Worm (Caenorhabditis elegans) whole organism, mixed stage, embryonic: Measurements from ENCODE around the gene F09B12.7.

Source experiments
- blmp-1 ChIP-seq: fragments of 150-350 bp; optimal IDR thresholded peaks from 2 replicates; lab custom pipeline; 2014; ENCODE audit warnings: missing biosample characterization, missing genetic modification characterization
- ceh-83 ChIP-seq: fragments of 200-800 bp; sonication (Bioruptor generic); optimal IDR thresholded peaks from 2 replicates; lab custom pipeline; 2018; ENCODE audit warnings: mild to moderate bottlenecking, missing genetic modification characterization, missing compliant biosample characterization
- nhr-76 ChIP-seq: sonication (generic microtip); optimal IDR thresholded peaks from 2 replicates; lab custom pipeline; 2017; ENCODE audit warnings: missing biosample characterization, missing genetic modification characterization
- tbx-8 ChIP-seq: fragments of 200-800 bp; sonication (Bioruptor generic); optimal IDR thresholded peaks from 2 replicates; lab custom pipeline; 2018; ENCODE audit warnings: mild to moderate bottlenecking, missing genetic modification characterization, moderate library complexity, missing compliant biosample characterization
- unc-39 ChIP-seq: fragments of 150-350 bp; optimal IDR thresholded peaks from 2 replicates; lab custom pipeline; 2014; ENCODE audit warnings: missing biosample characterization, missing genetic modification characterization

DNA sequence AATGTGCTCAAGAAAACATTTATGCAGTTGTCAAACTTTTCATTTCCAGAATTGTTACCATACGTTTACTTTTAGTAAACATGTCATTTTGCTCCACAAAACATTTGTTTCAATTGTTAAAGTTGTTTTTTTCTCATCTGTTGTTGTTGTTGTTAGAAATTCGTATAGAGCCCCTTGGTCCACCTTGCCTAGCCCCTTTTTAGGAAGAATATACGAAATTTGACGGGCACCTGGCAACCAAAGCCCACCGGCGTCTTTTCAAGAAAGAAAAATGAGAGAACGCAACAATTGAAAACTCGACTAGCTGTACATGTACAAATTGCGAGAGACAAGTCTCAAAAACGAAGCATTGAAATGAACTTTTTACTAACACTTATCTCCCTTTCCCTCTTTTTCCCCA lies 10.5 kb downstream of the F09B12.7 start, which contains the start of gene F09B12.5:
- TF ChIP-seq nhr-76 (tag; lab: Kevin White, UChicago) (no peak), tbx-8 (no peak), blmp-1 (no peak), ceh-83 (GFP tag; lab: Kevin White, UChicago) (no peak), unc-39 (tag; lab: Kevin White, UChicago) (no peak)
